Fruit fly (Drosophila melanogaster): ENCODE results near the gene CG45116.

The CG45116 gene

DNA sequence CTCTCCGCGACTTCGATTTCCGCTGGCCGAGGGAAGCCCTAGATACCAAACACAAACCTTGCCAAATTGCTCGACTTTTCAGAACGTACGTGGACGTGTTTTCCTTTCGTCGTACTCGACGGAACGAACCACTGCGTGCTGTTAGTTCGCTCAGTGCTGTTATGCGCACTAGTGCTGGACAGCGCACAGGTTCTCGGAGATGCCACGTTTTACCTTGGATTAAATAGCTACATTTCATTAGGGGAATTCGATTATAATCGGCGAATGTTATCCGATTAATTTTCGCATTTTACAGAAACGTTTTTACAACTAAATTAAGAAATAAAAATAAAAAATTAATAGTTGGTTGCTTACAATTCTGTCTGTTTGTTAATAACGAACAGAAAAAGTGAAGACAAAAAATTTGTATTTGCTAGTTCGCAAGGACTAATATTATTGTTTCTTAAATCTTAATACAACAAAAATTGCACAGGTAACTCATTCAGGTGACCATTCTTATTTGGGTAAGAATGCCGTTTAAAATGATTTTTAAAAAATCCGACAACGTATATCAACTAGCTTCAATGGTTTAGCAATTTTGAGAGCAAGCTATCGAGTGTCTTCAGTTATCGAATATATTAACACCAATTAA lies 18.0 kb downstream of the CG45116 start, which contains the start of the genes ArfGAP3 and CG32452 (continued):
- TF ChIP-seq ap (GFP tag; IDR thresholded peaks at IDR 0.05) (peak; percentile 44), tin (GFP tag; optimal IDR thresholded peaks at IDR 0.05) (peak; percentile 72), Chrac-16 (GFP tag; optimal IDR thresholded peaks at IDR 0.05) (peak; percentile 80), CG10366 (GFP tag; IDR thresholded peaks at IDR 0.05) (peak; percentile 63; the same call in 1 of the 2 replicates), CG32767 (GFP tag; IDR thresholded peaks at IDR 0.05) (peak; percentile 66; the same call in 1 of the 2 replicates), Xbp1 (GFP tag; optimal IDR thresholded peaks at IDR 0.05) (peak; percentile 85), Jarid2 (GFP tag; optimal IDR thresholded peaks at IDR 0.05) (peak; percentile 30), Doc2 (GFP tag; IDR thresholded peaks at IDR 0.05) (no peak), CG17568 (GFP tag; optimal IDR thresholded peaks at IDR 0.05) (no peak), E2f1 (GFP tag; IDR thresholded peaks at IDR 0.05) (peak; percentile 31; the same call in 1 of the 2 replicates), HLH4C (GFP tag; IDR thresholded peaks at IDR 0.05; ENCODE audit: partially characterized antibody) (peak; percentile 51), CG6683 (GFP tag; optimal IDR thresholded peaks at IDR 0.05) (peak; percentile 51), Fer2 (tag; optimal IDR thresholded peaks at IDR 0.05) (peak; percentile 47), CG17328 (GFP tag; IDR thresholded peaks at IDR 0.05) (peak; percentile 72), CG9215 (GFP tag; IDR thresholded peaks at IDR 0.05) (peak; percentile 67), scrt (GFP tag; optimal IDR thresholded peaks at IDR 0.05) (no peak), gce (GFP tag; IDR thresholded peaks at IDR 0.05) (peak; percentile 40; the same call in 1 of the 3 replicates), trh (GFP tag; optimal IDR thresholded peaks at IDR 0.05) (no peak), Hmx (GFP tag; optimal IDR thresholded peaks at IDR 0.05) (no peak), CG8924 (tag; optimal IDR thresholded peaks at IDR 0.05) (peak; percentile 82), CG9876 (GFP tag; optimal IDR thresholded peaks at IDR 0.05) (peak; percentile 7), Hr78 (GFP tag; optimal IDR thresholded peaks at IDR 0.05) (no peak), C15 (GFP tag; IDR thresholded peaks at IDR 0.05) (0 out of 3 replicates have a peak, but pooled peaks have one; percentile 8), CG12104 (GFP tag; optimal IDR thresholded peaks at IDR 0.05) (peak; percentile 73), CG12155 (GFP tag; optimal IDR thresholded peaks at IDR 0.05) (peak; percentile 78), hbn (GFP tag; IDR thresholded peaks at IDR 0.05; ENCODE audit: partially characterized antibody) (peak; percentile 67), vnd (GFP tag; IDR thresholded peaks at IDR 0.05; ENCODE audit: partially characterized antibody) (peak; percentile 58; the same call in 1 of the 3 replicates), cwo (GFP tag; optimal IDR thresholded peaks at IDR 0.05) (peak; percentile 22), lbe (GFP tag; optimal IDR thresholded peaks at IDR 0.05) (peak; percentile 31), CG14710 (tag; optimal IDR thresholded peaks at IDR 0.05) (peak; percentile 84), nau (GFP tag; optimal IDR thresholded peaks at IDR 0.05) (peak; percentile 4), CG6791 (GFP tag; IDR thresholded peaks at IDR 0.05; ENCODE audit: partially characterized antibody) (no peak; the same call in 2 of the 3 replicates), CG17361 (GFP tag; IDR thresholded peaks at IDR 0.05) (peak; percentile 92), schlank (tag; optimal IDR thresholded peaks at IDR 0.05) (no peak), Mad (GFP tag; optimal IDR thresholded peaks at IDR 0.05) (peak; percentile 71), CG10565 (GFP tag; optimal IDR thresholded peaks at IDR 0.05) (no peak), Usf (GFP tag; optimal IDR thresholded peaks at IDR 0.05) (peak; percentile 41), HmgD (GFP tag; optimal IDR thresholded peaks at IDR 0.05) (peak; percentile 41), CG2678 (tag; optimal IDR thresholded peaks at IDR 0.05) (peak; percentile 79), CG11398 (GFP tag; optimal IDR thresholded peaks at IDR 0.05) (peak; percentile 27), CG10321 (GFP tag; IDR thresholded peaks at IDR 0.05) (no peak), CG2120 (GFP tag; optimal IDR thresholded peaks at IDR 0.05) (peak; percentile 82), az2 (GFP tag; optimal IDR thresholded peaks at IDR 0.05) (peak; percentile 78), BtbVII (GFP tag; optimal IDR thresholded peaks at IDR 0.05) (peak; percentile 61), CG7963 (GFP tag; IDR thresholded peaks at IDR 0.05; ENCODE audit: partially characterized antibody) (no peak), lmd (GFP tag; IDR thresholded peaks at IDR 0.05) (peak; percentile 66), ATbp (GFP tag; optimal IDR thresholded peaks at IDR 0.05) (peak; percentile 29), Awh (GFP tag; IDR thresholded peaks at IDR 0.05) (no peak; the same call in 1 of the 2 replicates), pb (GFP tag; optimal IDR thresholded peaks at IDR 0.05) (no peak)
